Worm (Caenorhabditis elegans) whole organism, L3 larva: Measurements from ENCODE around the gene aqp-4.

Experiments used
- ZK546.5 ChIP-seq: sonication (generic microtip); optimal IDR thresholded peaks from 2 replicates; lab custom pipeline; 2017; ENCODE audit warnings: missing biosample characterization, missing genetic modification characterization
- elt-1 ChIP-seq: fragments of 150-350 bp; optimal IDR thresholded peaks from 2 replicates; lab custom pipeline; 2014; ENCODE audit warnings: missing biosample characterization, missing genetic modification characterization
- elt-2 ChIP-seq: sonication (generic microtip); optimal IDR thresholded peaks from 2 replicates; lab custom pipeline; 2016; ENCODE audit warnings: missing genetic modification reagents, mild to moderate bottlenecking, missing genetic modification characterization, missing compliant biosample characterization
- elt-3 ChIP-seq, 3 experiments: fragments of 150-350 bp in 1 of 3; sonication (generic microtip) in 2 of 3; optimal IDR thresholded peaks; 2 replicates in 2 of 3; 4 replicates in 1 of 3; lab custom pipeline; 2014 to 2017; ENCODE audit warnings: missing biosample characterization in 3 of 3, missing genetic modification characterization in 3 of 3
- fkh-10 ChIP-seq: sonication (generic microtip); optimal IDR thresholded peaks from 2 replicates; lab custom pipeline; 2017; ENCODE audit warnings: missing biosample characterization, missing genetic modification reagents, missing genetic modification characterization
- fos-1 ChIP-seq: fragments of 150-350 bp; optimal IDR thresholded peaks from 2 replicates; lab custom pipeline; 2014; ENCODE audit warnings: missing biosample characterization, missing genetic modification characterization
- mdl-1 ChIP-seq: fragments of 150-350 bp; optimal IDR thresholded peaks from 2 replicates; lab custom pipeline; 2014; ENCODE audit warnings: missing biosample characterization, missing genetic modification characterization
- nfya-1 ChIP-seq: sonication (generic microtip); optimal IDR thresholded peaks from 2 replicates; lab custom pipeline; 2017; ENCODE audit warnings: missing genetic modification characterization, mild to moderate bottlenecking, missing compliant biosample characterization, antibody characterized with exemption, moderate library complexity; ENCODE audit not compliant: insufficient read depth
- nhr-12 ChIP-seq: fragments of 150-350 bp; optimal IDR thresholded peaks from 2 replicates; lab custom pipeline; 2014; ENCODE audit warnings: missing biosample characterization, missing genetic modification characterization
- nhr-76 ChIP-seq: fragments of 150-350 bp; sonication (generic microtip); optimal IDR thresholded peaks from 5 replicates; lab custom pipeline; 2014; ENCODE audit warnings: missing biosample characterization, missing genetic modification characterization
- pqm-1 ChIP-seq: fragments of 150-350 bp; optimal IDR thresholded peaks from 2 replicates; lab custom pipeline; 2017; ENCODE audit warnings: missing biosample characterization, missing genetic modification characterization, inconsistent platforms
- unc-62 ChIP-seq: fragments of 150-350 bp; sonication (generic microtip); optimal IDR thresholded peaks from 4 replicates; lab custom pipeline; 2014; ENCODE audit warnings: missing biosample characterization, missing genetic modification reagents, missing genetic modification characterization
- ztf-11 ChIP-seq: fragments of 150-350 bp; optimal IDR thresholded peaks from 2 replicates; lab custom pipeline; 2014; ENCODE audit warnings: missing biosample characterization, missing genetic modification characterization
- ztf-4 ChIP-seq: fragments of 150-350 bp; optimal IDR thresholded peaks from 2 replicates; lab custom pipeline; 2014; ENCODE audit warnings: missing biosample characterization, missing genetic modification characterization

DNA sequence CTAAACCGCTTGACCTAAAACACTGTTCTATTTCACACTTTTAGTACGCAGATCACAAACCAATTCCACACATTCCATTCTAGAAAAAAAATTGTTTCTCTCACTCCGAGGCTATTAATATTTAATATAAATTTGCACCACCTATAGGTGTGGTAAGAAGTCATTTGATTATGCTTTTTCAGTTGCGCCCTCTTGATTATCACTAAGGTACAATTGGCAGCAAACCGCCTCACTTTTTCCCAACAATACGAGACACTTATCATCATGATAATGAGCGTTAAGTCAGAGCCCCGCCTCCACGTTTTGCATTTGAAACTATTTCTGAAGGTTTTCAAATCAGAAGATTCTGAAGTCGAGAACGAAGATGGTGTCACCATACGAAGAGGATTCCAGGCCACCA lies at the start of gene aqp-4:
- TF ChIP-seq unc-62 (GFP tag; lab: Kevin White, UChicago) (no peak), nfya-1 (tag; lab: Kevin White, UChicago) (no peak), ztf-11 (tag; lab: Kevin White, UChicago) (no peak), nhr-12 (tag; lab: Kevin White, UChicago) (no peak), nhr-76 (no peak), fkh-10 (GFP tag; lab: Kevin White, UChicago) (no peak), ztf-4 (tag; lab: Kevin White, UChicago) (no peak), fos-1 (no peak), elt-1 (tag; lab: Kevin White, UChicago) (no peak), elt-2 (tag; lab: Kevin White, UChicago) (peak; percentile 66), pqm-1 (tag; lab: Kevin White, UChicago) (no peak), mdl-1 (no peak), ZK546.5 (tag; lab: Kevin White, UChicago) (no peak), elt-3 (tag; optimal IDR thresholded peaks at IDR 0.05; lab: Kevin White, UChicago) (no peak)
